Worm (Caenorhabditis elegans) whole organism, young adult: ENCODE data around the gene Y116A8B.1.

ENCODE experiments used
- B0019.2 ChIP-seq: fragments of 200-800 bp; sonication (Bioruptor generic); conservative IDR thresholded peaks from 2 replicates; pipeline ENCODE4 v1.3.6; 2022; ENCODE audit warnings: missing genetic modification reagents, missing genetic modification characterization, missing compliant biosample characterization
- C06A6.2 ChIP-seq: fragments of 200-800 bp; sonication (Bioruptor generic); conservative IDR thresholded peaks from 2 replicates; pipeline ENCODE4 v1.3.6; 2022; ENCODE audit warnings: missing genetic modification characterization, missing compliant biosample characterization
- F10E7.11 ChIP-seq: sonication (generic microtip); optimal IDR thresholded peaks from 2 replicates; lab custom pipeline; 2017; ENCODE audit warnings: mild to moderate bottlenecking, missing genetic modification characterization, moderate library complexity, missing compliant biosample characterization
- F55B11.4 ChIP-seq: sonication (generic microtip); optimal IDR thresholded peaks from 2 replicates; lab custom pipeline; 2016; ENCODE audit warnings: missing compliant biosample characterization, missing genetic modification characterization, borderline replicate concordance; ENCODE audit not compliant: insufficient read depth
- F57C9.4 ChIP-seq: sonication (generic microtip); optimal IDR thresholded peaks from 2 replicates; lab custom pipeline; 2017; ENCODE audit warnings: mild to moderate bottlenecking, missing genetic modification characterization, missing compliant biosample characterization
- Y53F4B.3 ChIP-seq: fragments of 200-800 bp; sonication (Bioruptor generic); IDR thresholded peaks from 2 replicates; pipeline ENCODE4 v1.3.6; 2022; ENCODE audit warnings: missing genetic modification reagents, missing genetic modification characterization, missing compliant biosample characterization
- Y53G8AR.9 ChIP-seq: fragments of 200-800 bp; sonication (Bioruptor generic); conservative IDR thresholded peaks from 2 replicates; pipeline ENCODE4 v1.3.6; 2022; ENCODE audit warnings: missing genetic modification reagents, missing genetic modification characterization, missing compliant biosample characterization
- Y95B8A.8 ChIP-seq: fragments of 200-800 bp; sonication (Bioruptor generic); IDR thresholded peaks from 2 replicates; pipeline ENCODE4 v1.3.6; 2022; ENCODE audit warnings: missing genetic modification reagents, missing genetic modification characterization, missing compliant biosample characterization
- akir-1 ChIP-seq: fragments of 200-800 bp; sonication (Bioruptor generic); optimal IDR thresholded peaks from 2 replicates; lab custom pipeline; 2018; ENCODE audit warnings: mild to moderate bottlenecking, missing genetic modification characterization, moderate library complexity, missing compliant biosample characterization
- ama-1 ChIP-seq, 3 experiments: fragments of 150-350 bp in 1 of 3; sonication (generic microtip) in 2 of 3; optimal IDR thresholded peaks; 2 replicates each; lab custom pipeline; 2014 to 2018; ENCODE audit warnings: missing biosample characterization in 2 of 3, missing genetic modification characterization in 2 of 3, missing genetic modification reagents in 2 of 3
- atf-7 ChIP-seq: sonication (generic microtip); optimal IDR thresholded peaks from 2 replicates; lab custom pipeline; 2017; ENCODE audit warnings: mild to moderate bottlenecking, missing genetic modification characterization, missing compliant biosample characterization
- attf-3 ChIP-seq: fragments of 200-800 bp; sonication (Bioruptor generic); conservative IDR thresholded peaks from 2 replicates; pipeline ENCODE4 v1.3.6; 2022; ENCODE audit warnings: missing genetic modification reagents, missing genetic modification characterization, missing compliant biosample characterization
- attf-6 ChIP-seq: fragments of 200-800 bp; sonication (Bioruptor generic); IDR thresholded peaks from 2 replicates; pipeline ENCODE4 v1.3.6; 2022; ENCODE audit warnings: missing genetic modification reagents, missing genetic modification characterization, missing compliant biosample characterization
- bed-1 ChIP-seq: fragments of 200-800 bp; sonication (Bioruptor generic); IDR thresholded peaks from 2 replicates; pipeline ENCODE4 v1.3.6; 2022; ENCODE audit warnings: missing genetic modification reagents, missing genetic modification characterization, missing compliant biosample characterization
- bed-2 ChIP-seq: fragments of 200-800 bp; sonication (Bioruptor generic); IDR thresholded peaks from 2 replicates; pipeline ENCODE4 v1.3.6; 2022; ENCODE audit warnings: missing genetic modification reagents, missing genetic modification characterization, missing compliant biosample characterization
- chd-7 ChIP-seq: sonication (generic microtip); optimal IDR thresholded peaks from 2 replicates; lab custom pipeline; 2016; ENCODE audit warnings: mild to moderate bottlenecking, missing genetic modification characterization, moderate library complexity, missing compliant biosample characterization
- die-1 ChIP-seq: sonication (generic microtip); optimal IDR thresholded peaks from 2 replicates; lab custom pipeline; 2016; ENCODE audit warnings: missing genotype, mild to moderate bottlenecking, missing genetic modification characterization, missing compliant biosample characterization
- dpff-1 ChIP-seq: sonication (generic microtip); optimal IDR thresholded peaks from 2 replicates; lab custom pipeline; 2017; ENCODE audit warnings: mild to moderate bottlenecking, missing genetic modification characterization, missing compliant biosample characterization
- dpl-1 ChIP-seq: fragments of 150-350 bp; optimal IDR thresholded peaks from 2 replicates; lab custom pipeline; 2014; ENCODE audit warnings: missing biosample characterization, missing genetic modification reagents, missing genetic modification characterization
- egrh-3 ChIP-seq: fragments of 200-800 bp; sonication (Bioruptor generic); IDR thresholded peaks from 2 replicates; pipeline ENCODE4 v1.3.6; 2022; ENCODE audit warnings: missing genetic modification reagents, missing genetic modification characterization, missing compliant biosample characterization
- ekl-4 ChIP-seq: fragments of 200-800 bp; sonication (Bioruptor generic); IDR thresholded peaks from 2 replicates; pipeline ENCODE4 v1.3.6; 2022; ENCODE audit warnings: missing genetic modification reagents, missing genetic modification characterization, missing compliant biosample characterization
- hmg-1.2 ChIP-seq: fragments of 200-800 bp; sonication (Bioruptor generic); IDR thresholded peaks from 2 replicates; pipeline ENCODE4 v1.3.6; 2022; ENCODE audit warnings: missing genetic modification reagents, missing genetic modification characterization, missing compliant biosample characterization
- hmg-20 ChIP-seq: fragments of 200-800 bp; sonication (Bioruptor generic); IDR thresholded peaks from 2 replicates; pipeline ENCODE4 v1.3.6; 2022; ENCODE audit warnings: missing genetic modification reagents, missing genetic modification characterization, missing compliant biosample characterization
- lin-54 ChIP-seq: fragments of 200-800 bp; sonication (Bioruptor generic); optimal IDR thresholded peaks from 2 replicates; lab custom pipeline; 2018; ENCODE audit warnings: mild to moderate bottlenecking, missing genetic modification characterization, missing compliant biosample characterization
- lsy-27 ChIP-seq: sonication (generic microtip); optimal IDR thresholded peaks from 2 replicates; lab custom pipeline; 2017; ENCODE audit warnings: missing genetic modification characterization, mild to moderate bottlenecking, missing compliant biosample characterization, antibody characterized with exemption, missing genotype, borderline replicate concordance; ENCODE audit not compliant: insufficient read depth
- mel-28 ChIP-seq: sonication (generic microtip); optimal IDR thresholded peaks from 2 replicates; lab custom pipeline; 2016; ENCODE audit warnings: borderline replicate concordance, mild to moderate bottlenecking, missing genetic modification characterization, missing compliant biosample characterization
- mes-4 ChIP-seq: sonication (generic microtip); optimal IDR thresholded peaks from 2 replicates; lab custom pipeline; 2016; ENCODE audit warnings: missing genotype, missing genetic modification characterization, missing compliant biosample characterization
- mxl-1 ChIP-seq: sonication (generic microtip); optimal IDR thresholded peaks from 2 replicates; lab custom pipeline; 2016; ENCODE audit warnings: missing genetic modification characterization, missing compliant biosample characterization
- nfyb-1 ChIP-seq: fragments of 200-800 bp; sonication (Bioruptor generic); IDR thresholded peaks from 2 replicates; pipeline ENCODE4 v1.3.6; 2022; ENCODE audit warnings: missing genetic modification reagents, missing genetic modification characterization, missing compliant biosample characterization
- nhr-179 ChIP-seq: sonication (generic microtip); optimal IDR thresholded peaks from 2 replicates; lab custom pipeline; 2016; ENCODE audit warnings: mild to moderate bottlenecking, missing genetic modification characterization, missing compliant biosample characterization
- nhr-27 ChIP-seq: fragments of 200-800 bp; sonication (Bioruptor generic); optimal IDR thresholded peaks from 2 replicates; lab custom pipeline; 2018; ENCODE audit warnings: mild to moderate bottlenecking, missing genetic modification characterization, moderate library complexity, missing compliant biosample characterization
- pha-4 ChIP-seq: fragments of 150-350 bp; sonication (generic microtip); optimal IDR thresholded peaks from 2 replicates; lab custom pipeline; 2014; ENCODE audit warnings: missing biosample characterization, missing genetic modification reagents, missing genetic modification characterization
- rec-8 ChIP-seq, 2 experiments: sonication (generic microtip); optimal IDR thresholded peaks; 2 replicates each; lab custom pipeline; 2016; ENCODE audit warnings: mild to moderate bottlenecking in 2 of 2, missing genetic modification characterization in 2 of 2, missing genetic modification reagents in 2 of 2, missing genotype in 2 of 2, missing biosample characterization in 1 of 2, missing compliant biosample characterization in 1 of 2, moderate library complexity in 1 of 2
- repo-1 ChIP-seq: sonication (generic microtip); optimal IDR thresholded peaks from 2 replicates; lab custom pipeline; 2017; ENCODE audit warnings: mild to moderate bottlenecking, missing genetic modification characterization, missing compliant biosample characterization
- sdz-38 ChIP-seq: sonication (generic microtip); optimal IDR thresholded peaks from 2 replicates; lab custom pipeline; 2016; ENCODE audit warnings: missing genotype, missing genetic modification characterization, missing compliant biosample characterization
- sea-2 ChIP-seq: fragments of 200-800 bp; sonication (Bioruptor generic); IDR thresholded peaks from 2 replicates; pipeline ENCODE4 v1.3.6; 2022; ENCODE audit warnings: missing genetic modification characterization, missing compliant biosample characterization
- snpc-1.3 ChIP-seq: sonication (generic microtip); optimal IDR thresholded peaks from 2 replicates; lab custom pipeline; 2017; ENCODE audit warnings: missing genetic modification characterization, mild to moderate bottlenecking, missing compliant biosample characterization, antibody characterized with exemption, moderate library complexity, missing genotype, missing genetic modification reagents; ENCODE audit not compliant: insufficient read depth
- snpc-4 ChIP-seq, 5 experiments: fragments of 150-350 bp in 1 of 5; sonication (generic microtip) in 4 of 5; optimal IDR thresholded peaks; 2 replicates each; lab custom pipeline; 2014 to 2018; ENCODE audit warnings: missing genetic modification characterization in 5 of 5, missing biosample characterization in 3 of 5, antibody characterized with exemption in 2 of 5, mild to moderate bottlenecking in 2 of 5, missing compliant biosample characterization in 2 of 5, missing genotype in 2 of 5, moderate library complexity in 2 of 5, missing genetic modification reagents in 1 of 5
- tbx-9 ChIP-seq: sonication (generic microtip); optimal IDR thresholded peaks from 2 replicates; lab custom pipeline; 2016; ENCODE audit warnings: borderline replicate concordance, missing genetic modification characterization, inconsistent platforms, missing compliant biosample characterization
- tlf-1 ChIP-seq: fragments of 200-800 bp; sonication (Bioruptor generic); optimal IDR thresholded peaks from 2 replicates; lab custom pipeline; 2018; ENCODE audit warnings: mild to moderate bottlenecking, missing genetic modification characterization, missing compliant biosample characterization
- unc-130 ChIP-seq: sonication (generic microtip); optimal IDR thresholded peaks from 2 replicates; lab custom pipeline; 2016; ENCODE audit warnings: missing genetic modification reagents, missing genetic modification characterization, missing compliant biosample characterization
- unc-62 ChIP-seq: fragments of 150-350 bp; optimal IDR thresholded peaks from 2 replicates; lab custom pipeline; 2014; ENCODE audit warnings: missing biosample characterization, missing genetic modification reagents, missing genetic modification characterization
- ztf-26 ChIP-seq: sonication (generic microtip); optimal IDR thresholded peaks from 2 replicates; lab custom pipeline; 2017; ENCODE audit warnings: missing genetic modification characterization, missing compliant biosample characterization

The Y116A8B.1 gene

DNA sequence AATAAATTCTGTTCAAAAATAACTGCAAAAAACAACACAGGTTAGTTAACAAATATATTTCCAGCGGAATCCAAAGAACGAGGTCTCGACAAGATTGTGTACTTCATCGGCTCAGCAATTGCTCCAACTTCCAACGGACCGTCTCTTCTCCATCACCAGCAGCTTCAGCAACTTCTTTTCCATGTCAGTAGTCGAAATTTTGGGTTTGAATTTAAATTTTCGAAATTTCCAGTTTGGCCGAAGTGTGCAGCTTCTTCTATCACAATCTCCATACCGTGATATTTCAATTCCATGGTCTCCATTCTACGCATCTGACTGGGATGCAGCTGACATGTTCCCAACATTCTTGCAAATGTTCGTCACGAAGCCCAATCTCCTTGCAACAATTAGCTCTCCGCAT, 37.3 kb downstream of the Y116A8B.1 start:
- no peak for TF ChIP-seq ekl-4
- no peak for TF ChIP-seq bed-2 (GFP tag; lab: Robert Waterston, UW)
- no peak for TF ChIP-seq F55B11.4 (tag; lab: Kevin White, UChicago)
- TF ChIP-seq sea-2 (GFP tag; lab: Robert Waterston, UW): no peak
- no peak for TF ChIP-seq tlf-1 (GFP tag; lab: Kevin White, UChicago)
- no peak for TF ChIP-seq ama-1 (optimal IDR thresholded peaks at IDR 0.05; lab: Kevin White, UChicago)
- no peak for TF ChIP-seq ama-1 (GFP tag; optimal IDR thresholded peaks at IDR 0.05; lab: Kevin White, UChicago)
- no peak for TF ChIP-seq F57C9.4
- no peak for TF ChIP-seq mxl-1
- TF ChIP-seq hmg-1.2 (GFP tag; lab: Robert Waterston, UW): no peak
- no peak for TF ChIP-seq bed-1
- TF ChIP-seq tbx-9 (tag; lab: Kevin White, UChicago): no peak
- no peak for TF ChIP-seq lsy-27
- TF ChIP-seq unc-62: no peak
- no peak for TF ChIP-seq B0019.2 (GFP tag; lab: Robert Waterston, UW)
- TF ChIP-seq atf-7: no peak
- no peak for TF ChIP-seq Y53F4B.3 (GFP tag; lab: Robert Waterston, UW)
- TF ChIP-seq Y53G8AR.9 (GFP tag; lab: Robert Waterston, UW): no peak
- no peak for TF ChIP-seq snpc-1.3
- no peak for TF ChIP-seq C06A6.2 (GFP tag; lab: Robert Waterston, UW)
- no peak for TF ChIP-seq chd-7 (tag; lab: Kevin White, UChicago)
- TF ChIP-seq, all 124 proteins: peak for 0

DNA sequence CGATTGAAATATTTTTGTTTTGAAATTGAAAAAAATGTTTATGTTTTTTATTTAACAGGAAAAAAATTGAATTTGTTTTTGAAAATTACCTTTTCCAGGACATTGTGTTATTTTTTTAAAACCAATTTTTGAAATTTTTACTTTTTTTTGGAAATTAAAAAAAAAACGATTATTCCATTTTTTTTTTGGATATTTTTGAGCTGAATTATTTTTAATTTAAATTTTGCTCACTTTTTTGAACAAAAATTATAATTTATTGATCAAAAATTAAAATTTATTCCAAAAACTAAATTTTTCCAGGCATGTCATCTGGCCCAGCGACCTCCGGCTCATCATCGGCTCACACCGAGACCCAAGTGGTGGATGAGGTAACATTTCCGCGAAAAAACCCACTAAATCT, 38.9 kb downstream of the Y116A8B.1 start, which contains the start of gene gtf-2E1:
TSS of gene gtf-2E1 (plus strand) at position 301 of the 400 bp plus-strand sequence.
- TF ChIP-seq nhr-179 (tag; lab: Kevin White, UChicago) (no peak), snpc-4 (GFP tag; optimal IDR thresholded peaks at IDR 0.05; lab: Kevin White, UChicago) (no peak), snpc-4 (tag; optimal IDR thresholded peaks at IDR 0.05; lab: Kevin White, UChicago) (peak in 1 of 4 experiments; percentile 6)

DNA sequence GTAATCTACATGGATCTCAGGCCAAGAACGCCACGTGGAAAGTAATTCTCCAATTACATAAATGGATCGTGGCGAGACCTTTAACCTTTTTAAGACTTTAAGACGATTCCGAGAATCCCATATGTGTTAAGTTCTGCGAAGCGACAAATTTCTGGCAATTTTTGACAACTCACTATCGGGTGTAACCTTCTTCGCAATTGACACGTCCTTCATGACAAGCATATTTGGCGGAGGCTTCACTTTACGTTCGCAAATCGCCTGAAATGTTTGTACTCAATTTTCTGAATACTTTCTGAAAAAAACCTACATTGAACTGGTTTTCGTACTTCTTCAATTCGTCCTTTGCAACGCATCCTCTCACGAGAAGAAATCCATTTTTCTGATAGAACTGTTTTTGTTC, 42.7 kb downstream of the Y116A8B.1 start:
- TF ChIP-seq lsy-27 (no peak), unc-130 (no peak), die-1 (tag; lab: Kevin White, UChicago) (no peak), mel-28 (tag; lab: Kevin White, UChicago) (no peak), egrh-3 (GFP tag; lab: Robert Waterston, UW) (no peak), nhr-27 (no peak), nfyb-1 (no peak), F55B11.4 (tag; lab: Kevin White, UChicago) (no peak)
- TF ChIP-seq, all 124 proteins: peak for 0

DNA sequence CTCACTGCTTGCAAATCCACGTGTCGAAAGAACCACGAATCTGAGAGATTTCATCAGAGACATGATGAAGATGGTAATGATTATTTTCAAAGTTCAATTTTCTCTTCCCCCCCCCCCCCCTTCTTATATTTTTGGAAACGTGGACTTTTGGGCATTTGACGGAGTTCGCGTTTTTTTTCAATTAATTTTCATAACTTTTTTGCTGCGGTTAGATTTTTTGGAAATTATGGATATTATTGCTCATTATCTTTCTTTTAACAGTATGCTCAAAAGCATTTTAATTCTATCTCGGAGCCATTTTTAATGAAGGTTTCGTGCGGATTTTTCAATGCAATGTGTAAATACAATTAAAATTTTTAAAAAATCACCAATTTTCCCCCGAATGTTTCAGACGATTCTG, 43.2 kb downstream of the Y116A8B.1 start, which contains the start of gene phyh-1:
TSS of gene phyh-1 (minus strand) at position 101 of the 400 bp plus-strand sequence.
- no peak for TF ChIP-seq attf-6 (GFP tag; lab: Robert Waterston, UW)
- TF ChIP-seq ztf-26 (tag; lab: Kevin White, UChicago): no peak
- no peak for TF ChIP-seq akir-1 (GFP tag; lab: Kevin White, UChicago)
- TF ChIP-seq pha-4 (tag; lab: Kevin White, UChicago): no peak
- TF ChIP-seq sdz-38: no peak
- TF ChIP-seq Y53G8AR.9 (GFP tag; lab: Robert Waterston, UW): no peak
- no peak for TF ChIP-seq Y95B8A.8 (GFP tag; lab: Robert Waterston, UW)
- TF ChIP-seq mes-4 (tag; lab: Kevin White, UChicago): no peak
- TF ChIP-seq dpff-1 (tag; lab: Kevin White, UChicago): no peak
- TF ChIP-seq lin-54: no peak
- TF ChIP-seq tlf-1 (GFP tag; lab: Kevin White, UChicago): no peak
- TF ChIP-seq dpl-1 (GFP tag; lab: Kevin White, UChicago): no peak
- no peak for TF ChIP-seq rec-8 (tag; optimal IDR thresholded peaks at IDR 0.05; lab: Kevin White, UChicago)
- TF ChIP-seq repo-1: no peak
- TF ChIP-seq F10E7.11 (tag; lab: Kevin White, UChicago): no peak
- no peak for TF ChIP-seq mel-28 (tag; lab: Kevin White, UChicago)
- no peak for TF ChIP-seq lsy-27
- no peak for TF ChIP-seq attf-3 (GFP tag; lab: Robert Waterston, UW)
- TF ChIP-seq ama-1 (optimal IDR thresholded peaks at IDR 0.05; lab: Kevin White, UChicago): no peak
- no peak for TF ChIP-seq ama-1 (GFP tag; optimal IDR thresholded peaks at IDR 0.05; lab: Kevin White, UChicago)
- TF ChIP-seq hmg-20: no peak
